Fruit fly (Drosophila melanogaster) whole organism, embryonic: ENCODE results near the gene sunn.

Experiments used
- ATbp ChIP-seq: fragments of 200-800 bp; sonication (Bioruptor generic); optimal IDR thresholded peaks from 2 replicates; lab custom pipeline; 2017; ENCODE audit warnings: missing biosample characterization, mild to moderate bottlenecking, missing genetic modification characterization, missing genetic modification reagents
- BEAF-32 ChIP-seq: fragments of 200-800 bp; sonication (Bioruptor generic); optimal IDR thresholded peaks from 3 replicates; lab custom pipeline; 2017; ENCODE audit warnings: missing biosample characterization, missing genetic modification characterization, mild to moderate bottlenecking, moderate library complexity, missing genetic modification reagents
- CG10366 ChIP-seq: fragments of 200-800 bp; sonication (Bioruptor generic); IDR thresholded peaks from 2 replicates; pipeline ENCODE4 v1.3.6; 2022; ENCODE audit warnings: missing biosample characterization, missing genetic modification characterization
- CG32772 ChIP-seq: fragments of 200-800 bp; sonication (Bioruptor generic); IDR thresholded peaks from 2 replicates; pipeline ENCODE4 v1.3.6; 2022; ENCODE audit warnings: missing biosample characterization, missing genetic modification characterization
- HLH3B ChIP-seq: fragments of 200-800 bp; sonication (Bioruptor generic); IDR thresholded peaks from 2 replicates; pipeline ENCODE4 v1.3.6; 2022; ENCODE audit warnings: missing biosample characterization, missing genetic modification characterization
- HLH4C ChIP-seq: fragments of 200-800 bp; sonication (Bioruptor generic); IDR thresholded peaks from 3 replicates; pipeline ENCODE4 v1.3.6; 2022; ENCODE audit warnings: missing biosample characterization, missing genetic modification characterization; ENCODE audit not compliant: partially characterized antibody
- HmgZ ChIP-seq: fragments of 200-800 bp; sonication (Bioruptor generic); optimal IDR thresholded peaks from 2 replicates; lab custom pipeline; 2018; ENCODE audit warnings: missing biosample characterization, mild to moderate bottlenecking, missing genetic modification characterization
- Hr78 ChIP-seq, 2 experiments: fragments of 200-800 bp in 1 of 2; fragments of >200 bp in 1 of 2; sonication (Bioruptor generic) in 1 of 2; optimal IDR thresholded peaks; 2 replicates each; lab custom pipeline; 2017 to 2019; ENCODE audit warnings: missing biosample characterization in 2 of 2, missing genetic modification characterization in 2 of 2, mild to moderate bottlenecking in 1 of 2, moderate library complexity in 1 of 2
- Sry-δ ChIP-seq: fragments of 200-800 bp; sonication (Bioruptor generic); optimal IDR thresholded peaks from 2 replicates; lab custom pipeline; 2016; ENCODE audit warnings: missing biosample characterization, missing genetic modification characterization
- cg ChIP-seq: fragments of 200-800 bp; sonication (Bioruptor generic); optimal IDR thresholded peaks from 3 replicates; lab custom pipeline; 2019; ENCODE audit warnings: missing biosample characterization, mild to moderate bottlenecking, missing genetic modification characterization, moderate library complexity
- danr ChIP-seq: fragments of 200-800 bp; sonication (Bioruptor generic); IDR thresholded peaks from 2 replicates; pipeline ENCODE4 v1.3.6; 2022; ENCODE audit warnings: missing biosample characterization, missing genetic modification characterization
- exex ChIP-seq: fragments of 200-800 bp; sonication (Bioruptor generic); optimal IDR thresholded peaks from 4 replicates; lab custom pipeline; 2018; ENCODE audit warnings: missing biosample characterization, mild to moderate bottlenecking, missing genetic modification characterization, moderate library complexity
- grn ChIP-seq: fragments of 200-800 bp; sonication (Bioruptor generic); optimal IDR thresholded peaks from 3 replicates; lab custom pipeline; 2017; ENCODE audit warnings: missing biosample characterization, missing genetic modification characterization
- lab ChIP-seq: fragments of 200-800 bp; sonication (Bioruptor generic); optimal IDR thresholded peaks from 3 replicates; lab custom pipeline; 2017; ENCODE audit warnings: missing biosample characterization, missing genetic modification characterization, mild to moderate bottlenecking, moderate library complexity, missing genetic modification reagents
- luna ChIP-seq: fragments of 200-800 bp; sonication (Bioruptor generic); optimal IDR thresholded peaks from 2 replicates; lab custom pipeline; 2016; ENCODE audit warnings: missing biosample characterization, missing genetic modification characterization
- mirr ChIP-seq: fragments of 200-800 bp; sonication (Bioruptor generic); optimal IDR thresholded peaks from 3 replicates; lab custom pipeline; 2018; ENCODE audit warnings: missing biosample characterization, mild to moderate bottlenecking, missing genetic modification characterization
- row ChIP-seq: fragments of 200-800 bp; sonication (Bioruptor generic); IDR thresholded peaks from 3 replicates; pipeline ENCODE4 v1.3.6; 2022; ENCODE audit warnings: missing biosample characterization, missing genetic modification characterization
- sens ChIP-seq: fragments of 200-800 bp; sonication (Bioruptor generic); peaks from one replicate; lab custom pipeline; 2016; ENCODE audit warnings: missing biosample characterization, missing genetic modification characterization
- sug ChIP-seq: fragments of 200-800 bp; optimal IDR thresholded peaks from 2 replicates; lab custom pipeline; 2019; ENCODE audit warnings: missing biosample characterization, mild to moderate bottlenecking, missing genetic modification characterization, moderate library complexity
- vvl ChIP-seq: fragments of 200-800 bp; sonication (Bioruptor generic); IDR thresholded peaks from 2 replicates; pipeline ENCODE4 v1.3.6; 2022; ENCODE audit warnings: missing biosample characterization, missing genetic modification characterization

Gene sunn

dm6 chr3L:11777348-11777958, 49.3 kb downstream of the sunn start:
- TF ChIP-seq sug = peak; percentile 82
- TF ChIP-seq Hr78 (GFP tag; optimal IDR thresholded peaks at IDR 0.05; lab: Kevin White, UChicago) = peak in 1 of 2 experiments; percentile 77
- TF ChIP-seq sens (GFP tag; lab: Kevin White, UChicago) = peak; percentile 44
- TF ChIP-seq luna = no peak
- TF ChIP-seq ATbp = no peak
- TF ChIP-seq exex = peak; percentile 41
- 0 out of 3 replicates have a peak, but pooled peaks have one; percentile 9 for TF ChIP-seq HLH4C (GFP tag; lab: Robert Waterston, UW)
- peak; percentile 72 for TF ChIP-seq cg (GFP tag; lab: Kevin White, UChicago)
- TF ChIP-seq HLH3B = no peak
- TF ChIP-seq CG32772 = no peak
- no peak for TF ChIP-seq CG10366 (GFP tag; lab: Robert Waterston, UW)
- peak; percentile 24; the same call in 1 of the 2 replicates for TF ChIP-seq vvl (GFP tag; lab: Robert Waterston, UW)
- peak; percentile 33 for TF ChIP-seq lab
- peak; percentile 19 for TF ChIP-seq HmgZ (tag; lab: Kevin White, UChicago)
- TF ChIP-seq grn (GFP tag; lab: Kevin White, UChicago) = peak; percentile 42
- peak; percentile 78 for TF ChIP-seq mirr (GFP tag; lab: Kevin White, UChicago)
- peak; percentile 26 for TF ChIP-seq Sry-δ (GFP tag; lab: Kevin White, UChicago)
- TF ChIP-seq row (GFP tag; lab: Robert Waterston, UW) = peak; percentile 13; the same call in 1 of the 3 replicates
- peak; percentile 39 for TF ChIP-seq BEAF-32
- TF ChIP-seq danr = 0 out of 2 replicates have a peak, but pooled peaks have one; percentile 6
